Fruit fly (Drosophila melanogaster): ENCODE results near the gene CG34165.

CG34165 gene

DNA sequence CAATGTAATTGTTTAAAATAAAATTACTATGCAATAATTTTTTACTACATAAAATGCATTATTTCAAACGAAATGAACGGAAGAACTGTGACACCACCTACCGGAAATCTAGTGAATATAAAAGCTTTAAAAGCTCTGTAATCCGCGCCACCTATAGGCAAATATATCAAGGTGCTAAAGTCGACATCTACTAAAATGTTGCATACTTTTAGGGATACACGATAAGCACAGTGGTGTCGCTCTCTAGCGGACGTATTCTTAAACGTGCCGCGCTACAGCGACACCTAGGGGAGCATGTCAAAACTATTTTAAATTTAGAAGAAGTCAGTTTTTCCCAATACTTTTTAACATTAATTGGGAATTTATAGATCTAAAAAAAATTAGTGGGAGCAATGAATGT is 7.4 kb upstream of the CG34165 start (continued):
- peak; percentile 47; the same call in 1 of the 2 replicates for TF ChIP-seq Oaz (GFP tag; IDR thresholded peaks at IDR 0.05)
- TF ChIP-seq fd64A (GFP tag; optimal IDR thresholded peaks at IDR 0.05) = no peak
- TF ChIP-seq CG14710 (tag; optimal IDR thresholded peaks at IDR 0.05) = peak; percentile 53
- no peak for TF ChIP-seq CG7963 (GFP tag; IDR thresholded peaks at IDR 0.05; ENCODE audit: partially characterized antibody)
- TF ChIP-seq CG8359 (GFP tag; optimal IDR thresholded peaks at IDR 0.05; ENCODE audit: borderline replicate concordance) = peak; percentile 61
- peak; percentile 86 for TF ChIP-seq pum (GFP tag; optimal IDR thresholded peaks at IDR 0.05)
- peak; percentile 38 for TF ChIP-seq CG4617 (GFP tag; optimal IDR thresholded peaks at IDR 0.05; ENCODE audit: borderline replicate concordance)
- TF ChIP-seq Bgb (GFP tag; IDR thresholded peaks at IDR 0.05; ENCODE audit: partially characterized antibody) = peak; percentile 52; the same call in 1 of the 2 replicates
- TF ChIP-seq Ravus (GFP tag; IDR thresholded peaks at IDR 0.05) = no peak
- no peak for TF ChIP-seq CG11560 (tag; IDR thresholded peaks at IDR 0.05)
- no peak for TF ChIP-seq MESR4 (GFP tag; optimal IDR thresholded peaks at IDR 0.05)
- TF ChIP-seq Dll (GFP tag; IDR thresholded peaks at IDR 0.05; ENCODE audit: partially characterized antibody) = no peak
- peak; percentile 63; the same call in 3 of the 4 replicates for TF ChIP-seq Gug (GFP tag; IDR thresholded peaks at IDR 0.05)
- no peak for TF ChIP-seq CG2889 (GFP tag; IDR thresholded peaks at IDR 0.05)
- no peak for TF ChIP-seq CG17385 (GFP tag; optimal IDR thresholded peaks at IDR 0.05)
- TF ChIP-seq TFAM (GFP tag; optimal IDR thresholded peaks at IDR 0.05) = no peak
- TF ChIP-seq CG3281 (GFP tag; optimal IDR thresholded peaks at IDR 0.05) = peak; percentile 27
- no peak for TF ChIP-seq vfl (GFP tag; optimal IDR thresholded peaks at IDR 0.05)
- TF ChIP-seq Gsc (GFP tag; IDR thresholded peaks at IDR 0.05) = no peak
- peak; percentile 27; the same call in 2 of the 4 replicates for TF ChIP-seq chinmo (GFP tag; IDR thresholded peaks at IDR 0.05; ENCODE audit: partially characterized antibody)
- TF ChIP-seq CG7372 (GFP tag; IDR thresholded peaks at IDR 0.05) = peak; percentile 40; the same call in 1 of the 2 replicates
- TF ChIP-seq HmgZ (tag; optimal IDR thresholded peaks at IDR 0.05) = peak; percentile 74
- TF ChIP-seq emc (GFP tag; optimal IDR thresholded peaks at IDR 0.05) = peak; percentile 68
- no peak for TF ChIP-seq psq (GFP tag; optimal IDR thresholded peaks at IDR 0.05)
- peak; percentile 54 for TF ChIP-seq pho (GFP tag; optimal IDR thresholded peaks at IDR 0.05)
- no peak for TF ChIP-seq exex (tag; optimal IDR thresholded peaks at IDR 0.05)
- TF ChIP-seq mirr (GFP tag; optimal IDR thresholded peaks at IDR 0.05) = peak; percentile 67
- 0 out of 2 replicates have a peak, but pooled peaks have one; percentile 41 for TF ChIP-seq rib (GFP tag; IDR thresholded peaks at IDR 0.05)
- peak; percentile 82 for TF ChIP-seq caup (GFP tag; optimal IDR thresholded peaks at IDR 0.05; ENCODE audit: severe bottlenecking)
- no peak for TF ChIP-seq sim (GFP tag; IDR thresholded peaks at IDR 0.05)
- peak; percentile 42; the same call in 1 of the 2 replicates for TF ChIP-seq Nf-YA (GFP tag; IDR thresholded peaks at IDR 0.05)
- TF ChIP-seq al (GFP tag; IDR thresholded peaks at IDR 0.05) = no peak
- TF ChIP-seq Nf-YC (tag; optimal IDR thresholded peaks at IDR 0.05) = peak; percentile 60
- peak; percentile 64 for TF ChIP-seq Myb (GFP tag; optimal IDR thresholded peaks at IDR 0.05)
- peak; percentile 57 for TF ChIP-seq CG2678 (tag; optimal IDR thresholded peaks at IDR 0.05)
- no peak for TF ChIP-seq Hr78 (GFP tag; optimal IDR thresholded peaks at IDR 0.05)
- TF ChIP-seq CG6854 (GFP tag; optimal IDR thresholded peaks at IDR 0.05) = peak; percentile 21
- TF ChIP-seq Bteb2 (GFP tag; optimal IDR thresholded peaks at IDR 0.05) = peak; percentile 58
- TF ChIP-seq CG4730 (GFP tag; IDR thresholded peaks at IDR 0.05) = peak; percentile 44
- TF ChIP-seq CG6254 (GFP tag; optimal IDR thresholded peaks at IDR 0.05) = no peak
- TF ChIP-seq ssp (GFP tag; IDR thresholded peaks at IDR 0.05) = peak; percentile 64
- TF ChIP-seq CG32767 (GFP tag; IDR thresholded peaks at IDR 0.05) = no peak
- peak; percentile 76 for TF ChIP-seq her (GFP tag; optimal IDR thresholded peaks at IDR 0.05)
- TF ChIP-seq CG16815 (GFP tag; optimal IDR thresholded peaks at IDR 0.05) = peak; percentile 23
- peak; percentile 78 for TF ChIP-seq sob (GFP tag; IDR thresholded peaks at IDR 0.05)
- TF ChIP-seq CG43689 (GFP tag; IDR thresholded peaks at IDR 0.05) = no peak
- TF ChIP-seq CG4707 (GFP tag; optimal IDR thresholded peaks at IDR 0.05) = no peak
- TF ChIP-seq CG33213 (GFP tag; optimal IDR thresholded peaks at IDR 0.05) = peak; percentile 93
- no peak for TF ChIP-seq dan (GFP tag; IDR thresholded peaks at IDR 0.05)
- peak; percentile 62 for TF ChIP-seq Fer3 (tag; optimal IDR thresholded peaks at IDR 0.05)

All from whole organism, embryonic.